Worm (Caenorhabditis elegans) whole organism, L1 larva: ENCODE data around the gene K08E7.4.
A peak's percentile ranks its signal among the peaks of the same experiment; 100 is the strongest.

Source experiments
- C04F5.9 ChIP-seq: sonication (generic microtip); optimal IDR thresholded peaks from 2 replicates; lab custom pipeline; 2016; ENCODE audit warnings: missing genetic modification characterization, missing compliant biosample characterization
- C16A3.4 ChIP-seq: fragments of 150-350 bp; optimal IDR thresholded peaks from 2 replicates; lab custom pipeline; 2014; ENCODE audit warnings: missing biosample characterization, missing genetic modification characterization
- C34B4.2 ChIP-seq: sonication (generic microtip); optimal IDR thresholded peaks from 2 replicates; lab custom pipeline; 2017; ENCODE audit warnings: mild to moderate bottlenecking, missing genetic modification characterization, missing compliant biosample characterization
- Y116A8C.19 ChIP-seq: sonication (generic microtip); optimal IDR thresholded peaks from 2 replicates; lab custom pipeline; 2016; ENCODE audit warnings: missing compliant biosample characterization, missing genetic modification characterization, borderline replicate concordance
- aly-2 ChIP-seq: fragments of 150-350 bp; optimal IDR thresholded peaks from 2 replicates; lab custom pipeline; 2014; ENCODE audit warnings: missing biosample characterization, missing genetic modification characterization
- ama-1 ChIP-seq: fragments of 150-350 bp; optimal IDR thresholded peaks from 2 replicates; lab custom pipeline; 2014
- blmp-1 ChIP-seq: fragments of 150-350 bp; optimal IDR thresholded peaks from 2 replicates; lab custom pipeline; 2014; ENCODE audit warnings: missing biosample characterization, missing genetic modification characterization
- ceh-63 ChIP-seq: fragments of 200-800 bp; sonication (Bioruptor generic); optimal IDR thresholded peaks from 2 replicates; lab custom pipeline; 2018; ENCODE audit warnings: mild to moderate bottlenecking, missing genetic modification characterization, missing compliant biosample characterization
- ceh-88 ChIP-seq: fragments of 200-800 bp; sonication (Bioruptor generic); IDR thresholded peaks from 2 replicates; pipeline ENCODE4 v1.3.6; 2022; ENCODE audit warnings: missing genetic modification characterization, missing compliant biosample characterization
- ceh-90 ChIP-seq: sonication (generic microtip); optimal IDR thresholded peaks from 2 replicates; lab custom pipeline; 2016; ENCODE audit warnings: missing genetic modification characterization, missing compliant biosample characterization
- dsc-1 ChIP-seq: sonication (generic microtip); optimal IDR thresholded peaks from 2 replicates; lab custom pipeline; 2016; ENCODE audit warnings: mild to moderate bottlenecking, missing genetic modification characterization, missing compliant biosample characterization
- efl-1 ChIP-seq, 4 experiments: fragments of 150-350 bp; optimal IDR thresholded peaks in 3 of 4; peaks in 1 of 4; 1 replicate in 1 of 4; 2 replicates in 3 of 4; lab custom pipeline; 2014; ENCODE audit warnings: missing biosample characterization in 2 of 4, missing genetic modification characterization in 2 of 4, missing genetic modification reagents in 2 of 4
- egl-13 ChIP-seq: sonication (generic microtip); optimal IDR thresholded peaks from 2 replicates; lab custom pipeline; 2016; ENCODE audit warnings: missing genotype, missing genetic modification reagents, missing genetic modification characterization, missing compliant biosample characterization
- egl-27 ChIP-seq, 2 experiments: fragments of 150-350 bp in 1 of 2; sonication (generic microtip); optimal IDR thresholded peaks; 3 replicates each; lab custom pipeline; 2017 to 2018; ENCODE audit warnings: missing biosample characterization in 2 of 2, missing genetic modification characterization in 2 of 2, missing genetic modification reagents in 2 of 2
- elt-2 ChIP-seq: sonication (generic microtip); optimal IDR thresholded peaks from 2 replicates; lab custom pipeline; 2016; ENCODE audit warnings: missing genetic modification characterization, mild to moderate bottlenecking, inconsistent platforms, missing compliant biosample characterization, missing genetic modification reagents
- elt-3 ChIP-seq, 6 experiments: fragments of 150-350 bp in 1 of 6; sonication (generic microtip); optimal IDR thresholded peaks; 2 replicates each; lab custom pipeline; 2017 to 2018; ENCODE audit warnings: missing biosample characterization in 6 of 6, missing genetic modification characterization in 6 of 6, inconsistent platforms in 1 of 6
- fkh-10 ChIP-seq: sonication (generic microtip); optimal IDR thresholded peaks from 2 replicates; lab custom pipeline; 2017; ENCODE audit warnings: missing biosample characterization, missing genetic modification reagents, missing genetic modification characterization
- fkh-4 ChIP-seq: sonication (generic microtip); optimal IDR thresholded peaks from 2 replicates; lab custom pipeline; 2016; ENCODE audit warnings: missing compliant biosample characterization, missing genetic modification characterization, borderline replicate concordance
- fos-1 ChIP-seq: fragments of 150-350 bp; optimal IDR thresholded peaks from 2 replicates; lab custom pipeline; 2014; ENCODE audit warnings: missing biosample characterization, missing genetic modification characterization
- grh-1 ChIP-seq: fragments of 200-800 bp; sonication (Bioruptor generic); IDR thresholded peaks from 2 replicates; pipeline ENCODE4 v1.3.6; 2022; ENCODE audit warnings: missing genetic modification reagents, missing genetic modification characterization, missing compliant biosample characterization
- hlh-17 ChIP-seq: fragments of 200-800 bp; sonication (Bioruptor generic); optimal IDR thresholded peaks from 2 replicates; lab custom pipeline; 2018; ENCODE audit warnings: missing genetic modification characterization, mild to moderate bottlenecking, missing compliant biosample characterization, moderate library complexity, borderline replicate concordance
- hlh-4 ChIP-seq: sonication (generic microtip); optimal IDR thresholded peaks from 2 replicates; lab custom pipeline; 2016; ENCODE audit warnings: mild to moderate bottlenecking, missing genetic modification characterization, missing compliant biosample characterization
- hpl-2 ChIP-seq: fragments of 150-350 bp; optimal IDR thresholded peaks from 2 replicates; lab custom pipeline; 2014; ENCODE audit warnings: missing biosample characterization, missing genetic modification reagents, missing genetic modification characterization
- jun-1 ChIP-seq: fragments of 150-350 bp; optimal IDR thresholded peaks from 2 replicates; lab custom pipeline; 2014; ENCODE audit warnings: missing biosample characterization, missing genetic modification reagents, missing genetic modification characterization
- lin-13 ChIP-seq: fragments of 150-350 bp; optimal IDR thresholded peaks from 2 replicates; lab custom pipeline; 2014; ENCODE audit warnings: missing biosample characterization, missing genetic modification reagents, missing genetic modification characterization
- lin-15B ChIP-seq: fragments of 150-350 bp; sonication (generic microtip); optimal IDR thresholded peaks from 3 replicates; lab custom pipeline; 2014; ENCODE audit warnings: missing biosample characterization, missing genetic modification characterization
- lin-35 ChIP-seq, 2 experiments: fragments of 150-350 bp; optimal IDR thresholded peaks; 2 replicates each; lab custom pipeline; 2014; ENCODE audit warnings: missing biosample characterization in 2 of 2, missing genetic modification characterization in 2 of 2, missing genetic modification reagents in 2 of 2
- lin-39 ChIP-seq: fragments of 150-350 bp; optimal IDR thresholded peaks from 2 replicates; lab custom pipeline; 2014; ENCODE audit warnings: missing biosample characterization, missing genetic modification reagents, missing genetic modification characterization
- lsy-2 ChIP-seq, 2 experiments: fragments of 150-350 bp; optimal IDR thresholded peaks; 2 replicates each; lab custom pipeline; 2014; ENCODE audit warnings: missing biosample characterization in 2 of 2, missing genetic modification characterization in 2 of 2
- mdl-1 ChIP-seq, 2 experiments: fragments of 150-350 bp; optimal IDR thresholded peaks; 2 replicates each; lab custom pipeline; 2014 to 2017; ENCODE audit warnings: missing biosample characterization in 2 of 2, missing genetic modification characterization in 2 of 2, inconsistent platforms in 1 of 2
- nhr-11 ChIP-seq: fragments of 150-350 bp; optimal IDR thresholded peaks from 2 replicates; lab custom pipeline; 2014; ENCODE audit warnings: missing biosample characterization, missing genetic modification characterization
- nhr-12 ChIP-seq: sonication (generic microtip); optimal IDR thresholded peaks from 2 replicates; lab custom pipeline; 2017; ENCODE audit warnings: missing biosample characterization, missing genetic modification characterization
- nhr-19 ChIP-seq: fragments of 200-800 bp; sonication (Bioruptor generic); conservative IDR thresholded peaks from 2 replicates; pipeline ENCODE4 v1.3.6; 2022; ENCODE audit warnings: missing genetic modification characterization, missing compliant biosample characterization
- nhr-237 ChIP-seq: fragments of 150-350 bp; optimal IDR thresholded peaks from 2 replicates; lab custom pipeline; 2014; ENCODE audit warnings: missing biosample characterization, missing genetic modification characterization
- nhr-28 ChIP-seq: fragments of 150-350 bp; optimal IDR thresholded peaks from 2 replicates; lab custom pipeline; 2014; ENCODE audit warnings: missing biosample characterization, missing genetic modification characterization
- nhr-47 ChIP-seq: sonication (generic microtip); optimal IDR thresholded peaks from 2 replicates; lab custom pipeline; 2016; ENCODE audit warnings: mild to moderate bottlenecking, missing genetic modification characterization, moderate library complexity, missing compliant biosample characterization
- nhr-84 ChIP-seq: sonication (generic microtip); optimal IDR thresholded peaks from 2 replicates; lab custom pipeline; 2017; ENCODE audit warnings: missing biosample characterization, missing genetic modification characterization
- nhr-90 ChIP-seq: sonication (generic microtip); optimal IDR thresholded peaks from 2 replicates; lab custom pipeline; 2016; ENCODE audit warnings: mild to moderate bottlenecking, missing genetic modification characterization, missing compliant biosample characterization; ENCODE audit not compliant: poor library complexity
- pag-3 ChIP-seq: sonication (generic microtip); optimal IDR thresholded peaks from 2 replicates; lab custom pipeline; 2017; ENCODE audit warnings: missing genetic modification characterization, mild to moderate bottlenecking, missing compliant biosample characterization, antibody characterized with exemption, borderline replicate concordance; ENCODE audit not compliant: insufficient read depth
- rnt-1 ChIP-seq: sonication (generic microtip); optimal IDR thresholded peaks from 2 replicates; lab custom pipeline; 2016; ENCODE audit warnings: mild to moderate bottlenecking, missing genetic modification characterization, moderate library complexity, missing compliant biosample characterization
- skn-1 ChIP-seq: fragments of 150-350 bp; optimal IDR thresholded peaks from 2 replicates; lab custom pipeline; 2014; ENCODE audit warnings: missing biosample characterization, missing genetic modification characterization
- snpc-4 ChIP-seq: fragments of 150-350 bp; optimal IDR thresholded peaks from 2 replicates; lab custom pipeline; 2014; ENCODE audit warnings: missing biosample characterization, missing genetic modification characterization
- sup-37 ChIP-seq: fragments of 200-800 bp; sonication (Bioruptor generic); optimal IDR thresholded peaks from 2 replicates; lab custom pipeline; 2018; ENCODE audit warnings: mild to moderate bottlenecking, missing genetic modification characterization, missing compliant biosample characterization
- swsn-7 ChIP-seq: sonication (generic microtip); optimal IDR thresholded peaks from 2 replicates; lab custom pipeline; 2016; ENCODE audit warnings: missing genetic modification characterization, missing compliant biosample characterization
- tlp-1 ChIP-seq: fragments of 150-350 bp; optimal IDR thresholded peaks from 2 replicates; lab custom pipeline; 2014; ENCODE audit warnings: missing biosample characterization, missing genetic modification characterization
- unc-30 ChIP-seq: sonication (generic microtip); optimal IDR thresholded peaks from 2 replicates; lab custom pipeline; 2017; ENCODE audit warnings: missing biosample characterization, missing genetic modification characterization
- unc-86 ChIP-seq: sonication (generic microtip); optimal IDR thresholded peaks from 2 replicates; lab custom pipeline; 2016; ENCODE audit warnings: missing genetic modification characterization, missing compliant biosample characterization
- unc-98 ChIP-seq: fragments of 200-800 bp; sonication (Bioruptor generic); IDR thresholded peaks from 2 replicates; pipeline ENCODE4 v1.3.6; 2022; ENCODE audit warnings: missing genetic modification characterization, missing compliant biosample characterization
- vab-15 ChIP-seq: sonication (generic microtip); optimal IDR thresholded peaks from 2 replicates; lab custom pipeline; 2017; ENCODE audit warnings: missing genotype, mild to moderate bottlenecking, missing genetic modification characterization, missing compliant biosample characterization
- xbp-1 ChIP-seq: sonication (generic microtip); optimal IDR thresholded peaks from 2 replicates; lab custom pipeline; 2016; ENCODE audit warnings: missing genetic modification characterization, missing compliant biosample characterization

Gene K08E7.4

ce11 chrIV:12596960-12597359 is 26.0 kb upstream of the K08E7.4 start:
- TF ChIP-seq unc-30 (tag; lab: Kevin White, UChicago) (no peak), nhr-12 (tag; lab: Kevin White, UChicago) (no peak), blmp-1 (tag; lab: Kevin White, UChicago) (no peak), nhr-28 (tag; lab: Kevin White, UChicago) (no peak), dsc-1 (tag; lab: Kevin White, UChicago) (no peak), fkh-4 (tag; lab: Kevin White, UChicago) (no peak), unc-86 (tag; lab: Kevin White, UChicago) (no peak), lin-15B (tag; lab: Kevin White, UChicago) (no peak), snpc-4 (tag; lab: Kevin White, UChicago) (no peak), fkh-10 (GFP tag; lab: Kevin White, UChicago) (no peak), ceh-90 (tag; lab: Kevin White, UChicago) (no peak), pag-3 (no peak)

- TF ChIP-seq mdl-1 (tag; optimal IDR thresholded peaks at IDR 0.05; lab: Kevin White, UChicago) = peak in 1 of 2 experiments; percentile 83
- TF ChIP-seq nhr-47 (tag; lab: Kevin White, UChicago) = peak; percentile 87
- TF ChIP-seq vab-15 (tag; lab: Kevin White, UChicago) = peak; percentile 59
- no peak for TF ChIP-seq hlh-17 (GFP tag; lab: Kevin White, UChicago)
- peak; percentile 71 to 73 for TF ChIP-seq efl-1 (optimal IDR thresholded peaks at IDR 0.05; lab: Kevin White, UChicago)
- TF ChIP-seq efl-1 (GFP tag; optimal IDR thresholded peaks at IDR 0.05 in 1 of 2; lab: Kevin White, UChicago) = peak; percentile 59 to 96
- TF ChIP-seq snpc-4 (tag; lab: Kevin White, UChicago) = peak; percentile 42
- peak; percentile 40 for TF ChIP-seq jun-1 (tag; lab: Kevin White, UChicago)
- peak; percentile 68 to 78 for TF ChIP-seq lin-35 (GFP tag; optimal IDR thresholded peaks at IDR 0.05; lab: Kevin White, UChicago)
- TF ChIP-seq nhr-90 = peak; percentile 70
- no peak for TF ChIP-seq egl-27 (tag; optimal IDR thresholded peaks at IDR 0.05; lab: Kevin White, UChicago)
- TF ChIP-seq elt-2 (tag; lab: Kevin White, UChicago) = no peak
- no peak for TF ChIP-seq nhr-84 (tag; lab: Kevin White, UChicago)
- TF ChIP-seq hpl-2 (GFP tag; lab: Kevin White, UChicago) = no peak
- no peak for TF ChIP-seq nhr-28 (tag; lab: Kevin White, UChicago)
- peak; percentile 70 for TF ChIP-seq xbp-1 (tag; lab: Kevin White, UChicago)
- peak; percentile 93 for TF ChIP-seq rnt-1
- no peak for TF ChIP-seq ceh-90 (tag; lab: Kevin White, UChicago)
- peak; percentile 73 for TF ChIP-seq egl-13 (tag; lab: Kevin White, UChicago)
- no peak for TF ChIP-seq Y116A8C.19
- TF ChIP-seq hlh-4 (tag; lab: Kevin White, UChicago) = no peak
- TF ChIP-seq nhr-19 (GFP tag; lab: Robert Waterston, UW) = peak; percentile 82
- TF ChIP-seq lsy-2 (tag; optimal IDR thresholded peaks at IDR 0.05; lab: Kevin White, UChicago) = peak; percentile 74
- no peak for TF ChIP-seq lin-39 (tag; lab: Kevin White, UChicago)
- no peak for TF ChIP-seq tlp-1
- peak; percentile 61 for TF ChIP-seq fos-1
- peak; percentile 33 for TF ChIP-seq fkh-10 (GFP tag; lab: Kevin White, UChicago)
- peak; percentile 83 for TF ChIP-seq swsn-7 (tag; lab: Kevin White, UChicago)
- TF ChIP-seq nhr-11 (tag; lab: Kevin White, UChicago) = no peak
- TF ChIP-seq ama-1 = no peak
- TF ChIP-seq C04F5.9 = no peak
- TF ChIP-seq unc-98 (GFP tag; lab: Robert Waterston, UW) = peak; percentile 70
- no peak for TF ChIP-seq nhr-237 (tag; lab: Kevin White, UChicago)
- peak; percentile 68; the same call in 1 of the 2 replicates for TF ChIP-seq ceh-88 (GFP tag; lab: Robert Waterston, UW)
- TF ChIP-seq aly-2 (tag; lab: Kevin White, UChicago) = peak; percentile 40
- peak; percentile 1 for TF ChIP-seq ceh-63 (GFP tag; lab: Kevin White, UChicago)
- TF ChIP-seq grh-1 (GFP tag; lab: Robert Waterston, UW) = no peak
- TF ChIP-seq lin-13 (GFP tag; lab: Kevin White, UChicago) = peak; percentile 21
- peak in 2 of 6 experiments; percentile 1 to 21 for TF ChIP-seq elt-3 (tag; optimal IDR thresholded peaks at IDR 0.05; lab: Kevin White, UChicago)
- peak; percentile 23 for TF ChIP-seq sup-37 (GFP tag; lab: Kevin White, UChicago)
- TF ChIP-seq unc-30 (tag; lab: Kevin White, UChicago) = no peak
- peak; percentile 72 for TF ChIP-seq skn-1
- peak; percentile 53 for TF ChIP-seq C16A3.4 (tag; lab: Kevin White, UChicago)
- no peak for TF ChIP-seq C34B4.2 (tag; lab: Kevin White, UChicago)
- TF ChIP-seq lin-15B (tag; lab: Kevin White, UChicago) = no peak
- TF ChIP-seq dsc-1 (tag; lab: Kevin White, UChicago) = peak; percentile 73
These were observed 23.6 kb upstream of the K08E7.4 start for ce11 chrIV:12594574-12594973.
